Worm (Caenorhabditis elegans) whole organism, L4 larva: ENCODE measurements around the gene C17H11.1.

ENCODE experiments used
- D1046.2 ChIP-seq: fragments of 200-800 bp; sonication (Bioruptor generic); IDR thresholded peaks from 2 replicates; pipeline ENCODE4 v1.3.6; 2022; ENCODE audit warnings: missing genetic modification characterization, missing compliant biosample characterization
- F10B5.3 ChIP-seq: sonication (generic microtip); optimal IDR thresholded peaks from 2 replicates; lab custom pipeline; 2016; ENCODE audit warnings: mild to moderate bottlenecking, missing genetic modification characterization, missing compliant biosample characterization
- F26F4.8 ChIP-seq: fragments of 200-800 bp; sonication (Bioruptor generic); conservative IDR thresholded peaks from 2 replicates; pipeline ENCODE4 v1.3.6; 2022; ENCODE audit warnings: missing genetic modification characterization, missing compliant biosample characterization
- F37D6.2 ChIP-seq: sonication (generic microtip); optimal IDR thresholded peaks from 2 replicates; lab custom pipeline; 2016; ENCODE audit warnings: mild to moderate bottlenecking, missing genetic modification characterization, missing compliant biosample characterization
- F44E2.7 ChIP-seq: fragments of 200-800 bp; sonication (Bioruptor generic); IDR thresholded peaks from 2 replicates; pipeline ENCODE4 v2.1.2; 2022; ENCODE audit warnings: missing genetic modification characterization, missing compliant biosample characterization
- T26A8.4 ChIP-seq: fragments of 200-800 bp; sonication (Bioruptor generic); IDR thresholded peaks from 2 replicates; pipeline ENCODE4 v1.3.6; 2022; ENCODE audit warnings: missing genetic modification characterization, missing compliant biosample characterization
- Y48G9A.11 ChIP-seq: fragments of 200-800 bp; sonication (Bioruptor generic); IDR thresholded peaks from 2 replicates; pipeline ENCODE4 v1.3.6; 2022; ENCODE audit warnings: missing genetic modification reagents, missing genetic modification characterization, missing compliant biosample characterization
- Y5F2A.4 ChIP-seq: fragments of 200-800 bp; sonication (Bioruptor generic); optimal IDR thresholded peaks from 2 replicates; lab custom pipeline; 2018; ENCODE audit warnings: mild to moderate bottlenecking, missing genetic modification characterization, missing compliant biosample characterization
- Y75B8A.6 ChIP-seq: fragments of 200-800 bp; sonication (Bioruptor generic); IDR thresholded peaks from 2 replicates; pipeline ENCODE4 v1.3.6; 2022; ENCODE audit warnings: missing genetic modification reagents, missing genetic modification characterization, missing compliant biosample characterization
- ZK337.2 ChIP-seq: fragments of 200-800 bp; sonication (Bioruptor generic); IDR thresholded peaks from 2 replicates; pipeline ENCODE4 v1.3.6; 2022; ENCODE audit warnings: missing genetic modification reagents, missing genetic modification characterization, missing compliant biosample characterization
- arid-1 ChIP-seq: fragments of 200-800 bp; sonication (Bioruptor generic); conservative IDR thresholded peaks from 2 replicates; pipeline ENCODE4 v1.3.6; 2022; ENCODE audit warnings: missing genetic modification reagents, missing genetic modification characterization, missing compliant biosample characterization
- ceh-20 ChIP-seq: fragments of 200-800 bp; sonication (Bioruptor generic); IDR thresholded peaks from 2 replicates; pipeline ENCODE4 v1.3.6; 2022; ENCODE audit warnings: missing genetic modification reagents, missing genetic modification characterization, missing compliant biosample characterization
- ceh-62 ChIP-seq: sonication (generic microtip); optimal IDR thresholded peaks from 2 replicates; lab custom pipeline; 2017; ENCODE audit warnings: missing biosample characterization, missing genetic modification characterization
- ctbp-1 ChIP-seq: fragments of 200-800 bp; sonication (Bioruptor generic); IDR thresholded peaks from 2 replicates; pipeline ENCODE4 v1.3.6; 2022; ENCODE audit warnings: missing genetic modification reagents, missing genetic modification characterization, missing compliant biosample characterization
- daf-19 ChIP-seq: fragments of 200-800 bp; sonication (Bioruptor generic); conservative IDR thresholded peaks from 2 replicates; pipeline ENCODE4 v1.3.6; 2022; ENCODE audit warnings: missing genetic modification characterization, missing compliant biosample characterization
- dmd-6 ChIP-seq: fragments of 200-800 bp; sonication (Bioruptor generic); IDR thresholded peaks from 2 replicates; pipeline ENCODE4 v1.3.6; 2022; ENCODE audit warnings: missing genetic modification reagents, missing genetic modification characterization, missing compliant biosample characterization
- dpl-1 ChIP-seq: fragments of 150-350 bp; optimal IDR thresholded peaks from 2 replicates; lab custom pipeline; 2014; ENCODE audit warnings: missing biosample characterization, missing genetic modification reagents, missing genetic modification characterization
- egl-27 ChIP-seq: sonication (generic microtip); optimal IDR thresholded peaks from 3 replicates; lab custom pipeline; 2017; ENCODE audit warnings: missing biosample characterization, missing genetic modification reagents, missing genetic modification characterization
- fos-1 ChIP-seq: fragments of 150-350 bp; optimal IDR thresholded peaks from 2 replicates; lab custom pipeline; 2014; ENCODE audit warnings: missing biosample characterization, missing genetic modification characterization
- gei-8 ChIP-seq: fragments of 200-800 bp; sonication (Bioruptor generic); optimal IDR thresholded peaks from 2 replicates; lab custom pipeline; 2018; ENCODE audit warnings: mild to moderate bottlenecking, missing genetic modification characterization, missing compliant biosample characterization
- hif-1 ChIP-seq, 2 experiments: sonication (generic microtip); optimal IDR thresholded peaks; 2 replicates each; lab custom pipeline; 2016 to 2017; ENCODE audit warnings: missing compliant biosample characterization in 2 of 2, missing genetic modification characterization in 2 of 2, missing genetic modification reagents in 2 of 2, missing genotype in 2 of 2, mild to moderate bottlenecking in 1 of 2
- hlh-11 ChIP-seq: fragments of 200-800 bp; sonication (Bioruptor generic); optimal IDR thresholded peaks from 2 replicates; lab custom pipeline; 2018; ENCODE audit warnings: mild to moderate bottlenecking, missing genetic modification characterization, missing compliant biosample characterization
- lim-7 ChIP-seq: fragments of 200-800 bp; sonication (Bioruptor generic); IDR thresholded peaks from 2 replicates; pipeline ENCODE4 v1.3.6; 2022; ENCODE audit warnings: missing genetic modification characterization, missing compliant biosample characterization
- lin-13 ChIP-seq: fragments of 150-350 bp; optimal IDR thresholded peaks from 2 replicates; lab custom pipeline; 2014; ENCODE audit warnings: missing biosample characterization, missing genetic modification reagents, missing genetic modification characterization
- lin-15B ChIP-seq: fragments of 150-350 bp; sonication (generic microtip); optimal IDR thresholded peaks from 3 replicates; lab custom pipeline; 2014; ENCODE audit warnings: missing biosample characterization, missing genetic modification characterization
- lin-29 ChIP-seq: fragments of 200-800 bp; sonication (Bioruptor generic); IDR thresholded peaks from 2 replicates; pipeline ENCODE4 v1.3.6; 2022; ENCODE audit warnings: missing genetic modification reagents, missing genetic modification characterization, missing compliant biosample characterization
- lin-38 ChIP-seq: fragments of 200-800 bp; sonication (Bioruptor generic); IDR thresholded peaks from 2 replicates; pipeline ENCODE4 v1.3.6; 2022; ENCODE audit warnings: missing genetic modification reagents, missing genetic modification characterization, missing compliant biosample characterization
- lir-3 ChIP-seq: sonication (generic microtip); optimal IDR thresholded peaks from 2 replicates; lab custom pipeline; 2016; ENCODE audit warnings: mild to moderate bottlenecking, missing genetic modification characterization, missing compliant biosample characterization
- lsy-2 ChIP-seq, 2 experiments: fragments of 150-350 bp in 1 of 2; sonication (generic microtip) in 1 of 2; optimal IDR thresholded peaks; 2 replicates each; lab custom pipeline; 2014 to 2017; ENCODE audit warnings: missing biosample characterization in 2 of 2, missing genetic modification characterization in 2 of 2
- madf-5 ChIP-seq, 2 experiments: fragments of 200-800 bp; sonication (Bioruptor generic); IDR thresholded peaks; 2 replicates each; pipeline ENCODE4 v1.3.6; 2022; ENCODE audit warnings: missing compliant biosample characterization in 2 of 2, missing genetic modification characterization in 2 of 2
- madf-9 ChIP-seq: fragments of 200-800 bp; sonication (Bioruptor generic); conservative IDR thresholded peaks from 2 replicates; pipeline ENCODE4 v1.3.6; 2022; ENCODE audit warnings: missing genetic modification reagents, missing genetic modification characterization, missing compliant biosample characterization
- mdl-1 ChIP-seq, 2 experiments: fragments of 150-350 bp in 1 of 2; sonication (generic microtip) in 1 of 2; optimal IDR thresholded peaks; 2 replicates each; lab custom pipeline; 2014 to 2017; ENCODE audit warnings: missing biosample characterization in 2 of 2, missing genetic modification characterization in 2 of 2
- mdt-29 ChIP-seq: fragments of 200-800 bp; sonication (Bioruptor generic); IDR thresholded peaks from 2 replicates; pipeline ENCODE4 v1.3.6; 2022; ENCODE audit warnings: missing genetic modification reagents, missing genetic modification characterization, missing compliant biosample characterization
- mep-1 ChIP-seq: fragments of 150-350 bp; sonication (generic microtip); optimal IDR thresholded peaks from 3 replicates; lab custom pipeline; 2014; ENCODE audit warnings: missing biosample characterization, missing genetic modification characterization
- mxl-3 ChIP-seq: fragments of 200-800 bp; sonication (Bioruptor generic); optimal IDR thresholded peaks from 2 replicates; lab custom pipeline; 2018; ENCODE audit warnings: mild to moderate bottlenecking, missing genetic modification characterization, missing compliant biosample characterization
- nhr-28 ChIP-seq: fragments of 150-350 bp; optimal IDR thresholded peaks from 2 replicates; lab custom pipeline; 2014; ENCODE audit warnings: missing biosample characterization, missing genetic modification characterization
- nhr-41 ChIP-seq: fragments of 200-800 bp; sonication (Bioruptor generic); IDR thresholded peaks from 2 replicates; pipeline ENCODE4 v1.3.6; 2022; ENCODE audit warnings: missing genetic modification reagents, missing genetic modification characterization, missing compliant biosample characterization
- nhr-42 ChIP-seq: fragments of 200-800 bp; sonication (Bioruptor generic); IDR thresholded peaks from 2 replicates; pipeline ENCODE4 v1.3.6; 2022; ENCODE audit warnings: missing genetic modification characterization, missing compliant biosample characterization
- nhr-48 ChIP-seq: sonication (generic microtip); optimal IDR thresholded peaks from 2 replicates; lab custom pipeline; 2016; ENCODE audit warnings: mild to moderate bottlenecking, missing genetic modification characterization, missing compliant biosample characterization
- nhr-6 ChIP-seq: fragments of 150-350 bp; optimal IDR thresholded peaks from 2 replicates; lab custom pipeline; 2014; ENCODE audit warnings: missing biosample characterization, missing genetic modification characterization
- nhr-76 ChIP-seq: fragments of 150-350 bp; optimal IDR thresholded peaks from 2 replicates; lab custom pipeline; 2014; ENCODE audit warnings: missing biosample characterization, missing genetic modification characterization
- pha-4 ChIP-seq, 2 experiments: fragments of 150-350 bp in 1 of 2; fragments of 200-800 bp in 1 of 2; sonication (Bioruptor generic) in 1 of 2; IDR thresholded peaks in 1 of 2; optimal IDR thresholded peaks in 1 of 2; 2 replicates each; pipeline versions ENCODE4 v1.3.6 to Lab custom; 2014 to 2022; ENCODE audit warnings: missing genetic modification characterization in 2 of 2, missing genetic modification reagents in 2 of 2, missing biosample characterization in 1 of 2, missing compliant biosample characterization in 1 of 2
- php-3 ChIP-seq: fragments of 200-800 bp; sonication (Bioruptor generic); IDR thresholded peaks from 2 replicates; pipeline ENCODE4 v1.3.6; 2022; ENCODE audit warnings: missing genetic modification reagents, missing genetic modification characterization, missing compliant biosample characterization
- sdz-12 ChIP-seq: fragments of 200-800 bp; sonication (Bioruptor generic); optimal IDR thresholded peaks from 2 replicates; lab custom pipeline; 2018; ENCODE audit warnings: mild to moderate bottlenecking, missing genetic modification characterization, missing compliant biosample characterization
- skn-1 ChIP-seq: fragments of 150-350 bp; optimal IDR thresholded peaks from 2 replicates; lab custom pipeline; 2014; ENCODE audit warnings: missing biosample characterization, missing genetic modification characterization
- unc-130 ChIP-seq: sonication (generic microtip); optimal IDR thresholded peaks from 2 replicates; lab custom pipeline; 2016; ENCODE audit warnings: missing genetic modification reagents, missing genetic modification characterization, missing compliant biosample characterization
- zfp-2 ChIP-seq: sonication (generic microtip); optimal IDR thresholded peaks from 2 replicates; lab custom pipeline; 2016; ENCODE audit warnings: mild to moderate bottlenecking, missing genetic modification characterization, missing compliant biosample characterization
- zip-11 ChIP-seq: fragments of 200-800 bp; sonication (Bioruptor generic); IDR thresholded peaks from 2 replicates; pipeline ENCODE4 v1.3.6; 2022; ENCODE audit warnings: missing genetic modification characterization, missing compliant biosample characterization
- zip-2 ChIP-seq: fragments of 150-350 bp; optimal IDR thresholded peaks from 2 replicates; lab custom pipeline; 2014; ENCODE audit warnings: missing biosample characterization, missing genetic modification characterization
- ztf-11 ChIP-seq: fragments of 150-350 bp; optimal IDR thresholded peaks from 2 replicates; lab custom pipeline; 2014; ENCODE audit warnings: missing biosample characterization, missing genetic modification characterization
- ztf-7 ChIP-seq: fragments of 150-350 bp; optimal IDR thresholded peaks from 2 replicates; lab custom pipeline; 2014; ENCODE audit warnings: missing biosample characterization, missing genetic modification characterization

C17H11.1 gene

DNA sequence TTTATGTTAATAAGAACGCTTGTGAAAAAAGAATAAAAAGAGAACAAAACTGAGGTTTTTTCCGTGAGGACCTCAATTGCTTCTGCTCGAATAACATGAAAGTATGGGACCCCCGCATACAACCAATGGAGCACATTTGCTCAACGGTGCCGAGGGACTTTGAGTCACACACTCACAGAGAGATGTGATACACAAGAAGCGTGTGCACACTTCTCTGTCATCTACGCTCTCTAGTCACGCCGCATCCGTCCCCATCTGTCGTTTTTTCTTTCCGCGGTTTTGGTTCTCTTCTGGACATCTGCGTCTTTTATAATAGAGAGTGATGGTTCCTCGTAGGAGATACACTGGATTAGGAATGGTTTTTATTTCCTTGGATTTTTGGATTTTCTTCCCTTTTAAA lies 32.2 kb downstream of the C17H11.1 start (continued):
- TF ChIP-seq lsy-2 (tag; optimal IDR thresholded peaks at IDR 0.05; lab: Kevin White, UChicago) (peak in 1 of 2 experiments; percentile 70), gei-8 (no peak), zip-2 (no peak), zfp-2 (tag; lab: Kevin White, UChicago) (no peak), madf-5 (GFP tag; IDR thresholded peaks at IDR 0.05; lab: Robert Waterston, UW) (no peak), nhr-41 (GFP tag; lab: Robert Waterston, UW) (no peak), Y5F2A.4 (no peak), ctbp-1 (GFP tag; lab: Robert Waterston, UW) (peak; percentile 68; the same call in 1 of the 2 replicates), sdz-12 (no peak), mep-1 (tag; lab: Kevin White, UChicago) (peak; percentile 60), dpl-1 (GFP tag; lab: Kevin White, UChicago) (no peak), lir-3 (tag; lab: Kevin White, UChicago) (no peak), mxl-3 (GFP tag; lab: Kevin White, UChicago) (no peak), unc-130 (no peak), dmd-6 (GFP tag; lab: Robert Waterston, UW) (no peak), mdl-1 (tag; optimal IDR thresholded peaks at IDR 0.05; lab: Kevin White, UChicago) (peak in 1 of 2 experiments; percentile 74), nhr-6 (no peak), Y75B8A.6 (GFP tag; lab: Robert Waterston, UW) (no peak), fos-1 (no peak), ztf-11 (tag; lab: Kevin White, UChicago) (no peak)
- TF ChIP-seq, all 104 proteins: peak for 14

DNA sequence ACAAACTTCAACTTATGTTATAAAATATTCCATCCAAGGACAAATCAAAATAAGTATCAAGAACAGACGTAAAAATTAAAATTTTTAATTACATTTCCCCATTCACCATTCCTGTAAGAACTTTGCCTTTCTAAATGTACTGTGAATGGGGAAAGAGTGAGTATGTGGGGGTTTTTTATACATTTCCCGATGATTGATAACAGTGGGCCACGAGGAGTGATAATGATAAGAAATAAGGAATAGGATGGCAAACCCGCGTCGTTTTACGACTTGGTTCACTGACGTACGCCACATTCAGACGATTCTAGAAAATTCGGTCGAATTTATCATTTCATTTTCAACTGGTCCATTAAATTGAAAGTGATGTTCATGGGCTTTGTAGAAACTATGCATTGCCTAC lies 37.3 kb downstream of the C17H11.1 start, which contains the start of gene cdd-1:
Gene cdd-1 (minus strand): TSS at position 151 of the 400 bp plus-strand sequence.
- TF ChIP-seq madf-9 (GFP tag; lab: Robert Waterston, UW): no peak
- no peak for TF ChIP-seq F44E2.7 (GFP tag; lab: Robert Waterston, UW)
- no peak for TF ChIP-seq lin-38 (GFP tag; lab: Robert Waterston, UW)
- no peak for TF ChIP-seq daf-19 (GFP tag; lab: Robert Waterston, UW)
- TF ChIP-seq zip-2: no peak
- peak; percentile 71 for TF ChIP-seq hlh-11 (tag; lab: Kevin White, UChicago)
- no peak for TF ChIP-seq nhr-76 (tag; lab: Kevin White, UChicago)
- no peak for TF ChIP-seq D1046.2 (GFP tag; lab: Robert Waterston, UW)
- TF ChIP-seq ceh-20 (GFP tag; lab: Robert Waterston, UW): peak; percentile 73
- no peak for TF ChIP-seq lin-15B (tag; lab: Kevin White, UChicago)
- peak; percentile 53 for TF ChIP-seq nhr-28
- no peak for TF ChIP-seq F10B5.3 (tag; lab: Kevin White, UChicago)
- no peak for TF ChIP-seq skn-1 (tag; lab: Kevin White, UChicago)
- no peak for TF ChIP-seq lir-3 (tag; lab: Kevin White, UChicago)
- TF ChIP-seq lin-13 (GFP tag; lab: Kevin White, UChicago): no peak
- no peak for TF ChIP-seq madf-5 (GFP tag; IDR thresholded peaks at IDR 0.05; lab: Robert Waterston, UW)
- no peak for TF ChIP-seq F37D6.2 (tag; lab: Kevin White, UChicago)
- peak; percentile 78 for TF ChIP-seq mdt-29 (GFP tag; lab: Robert Waterston, UW)
- no peak for TF ChIP-seq lim-7
- no peak for TF ChIP-seq lin-29 (GFP tag; lab: Robert Waterston, UW)
- TF ChIP-seq php-3 (GFP tag; lab: Robert Waterston, UW): peak; percentile 97
- TF ChIP-seq Y75B8A.6 (GFP tag; lab: Robert Waterston, UW): no peak
- TF ChIP-seq ZK337.2 (GFP tag; lab: Robert Waterston, UW): no peak
- TF ChIP-seq ceh-62 (tag; lab: Kevin White, UChicago): no peak
- TF ChIP-seq pha-4 (GFP tag; IDR thresholded peaks at IDR 0.05; lab: Robert Waterston, UW): no peak
- no peak for TF ChIP-seq pha-4 (tag; optimal IDR thresholded peaks at IDR 0.05; lab: Kevin White, UChicago)
- no peak for TF ChIP-seq zip-11
- no peak for TF ChIP-seq hif-1 (tag; optimal IDR thresholded peaks at IDR 0.05; lab: Kevin White, UChicago)
- TF ChIP-seq nhr-42: no peak
- no peak for TF ChIP-seq egl-27
- no peak for TF ChIP-seq F26F4.8
- TF ChIP-seq Y48G9A.11 (GFP tag; lab: Robert Waterston, UW): no peak
- no peak for TF ChIP-seq arid-1 (GFP tag; lab: Robert Waterston, UW)
- no peak for TF ChIP-seq nhr-6
- TF ChIP-seq nhr-48 (tag; lab: Kevin White, UChicago): peak; percentile 47
- no peak for TF ChIP-seq unc-130
- TF ChIP-seq T26A8.4 (GFP tag; lab: Robert Waterston, UW): no peak
- no peak for TF ChIP-seq ztf-7 (tag; lab: Kevin White, UChicago)
